Worm (Caenorhabditis elegans) whole organism, L1 larva: ENCODE measurements around the gene oac-54.
A peak's percentile ranks its signal among the peaks of the same experiment; 100 is the strongest.

Experiments
- C16A3.4 ChIP-seq: fragments of 150-350 bp; optimal IDR thresholded peaks from 2 replicates; lab custom pipeline; 2014; ENCODE audit warnings: missing biosample characterization, missing genetic modification characterization
- F16B12.6 ChIP-seq: fragments of 150-350 bp; optimal IDR thresholded peaks from 2 replicates; lab custom pipeline; 2014; ENCODE audit warnings: missing biosample characterization, missing genetic modification characterization
- aha-1 ChIP-seq: fragments of 150-350 bp; optimal IDR thresholded peaks from 2 replicates; lab custom pipeline; 2014; ENCODE audit warnings: missing biosample characterization, missing genetic modification characterization
- alr-1 ChIP-seq: fragments of 200-800 bp; sonication (Bioruptor generic); optimal IDR thresholded peaks from 2 replicates; lab custom pipeline; 2018; ENCODE audit warnings: borderline replicate concordance, mild to moderate bottlenecking, missing genetic modification characterization, missing compliant biosample characterization
- aly-2 ChIP-seq: fragments of 150-350 bp; optimal IDR thresholded peaks from 2 replicates; lab custom pipeline; 2014; ENCODE audit warnings: missing biosample characterization, missing genetic modification characterization
- blmp-1 ChIP-seq: fragments of 150-350 bp; optimal IDR thresholded peaks from 2 replicates; lab custom pipeline; 2014; ENCODE audit warnings: missing biosample characterization, missing genetic modification characterization
- ceh-82 ChIP-seq, 3 experiments: fragments of 150-350 bp in 1 of 3; sonication (generic microtip) in 2 of 3; optimal IDR thresholded peaks; 2 replicates each; lab custom pipeline; 2014 to 2017; ENCODE audit warnings: missing biosample characterization in 3 of 3, missing genetic modification characterization in 3 of 3
- ceh-88 ChIP-seq: fragments of 200-800 bp; sonication (Bioruptor generic); IDR thresholded peaks from 2 replicates; pipeline ENCODE4 v1.3.6; 2022; ENCODE audit warnings: missing genetic modification characterization, missing compliant biosample characterization
- efl-1 ChIP-seq, 4 experiments: fragments of 150-350 bp; optimal IDR thresholded peaks in 3 of 4; peaks in 1 of 4; 1 replicate in 1 of 4; 2 replicates in 3 of 4; lab custom pipeline; 2014; ENCODE audit warnings: missing biosample characterization in 2 of 4, missing genetic modification characterization in 2 of 4, missing genetic modification reagents in 2 of 4
- egl-13 ChIP-seq: sonication (generic microtip); optimal IDR thresholded peaks from 2 replicates; lab custom pipeline; 2016; ENCODE audit warnings: missing genotype, missing genetic modification reagents, missing genetic modification characterization, missing compliant biosample characterization
- egl-27 ChIP-seq, 2 experiments: fragments of 150-350 bp in 1 of 2; sonication (generic microtip); optimal IDR thresholded peaks; 3 replicates each; lab custom pipeline; 2017 to 2018; ENCODE audit warnings: missing biosample characterization in 2 of 2, missing genetic modification characterization in 2 of 2, missing genetic modification reagents in 2 of 2
- elt-3 ChIP-seq, 6 experiments: fragments of 150-350 bp in 1 of 6; sonication (generic microtip); optimal IDR thresholded peaks; 2 replicates each; lab custom pipeline; 2017 to 2018; ENCODE audit warnings: missing biosample characterization in 6 of 6, missing genetic modification characterization in 6 of 6, inconsistent platforms in 1 of 6
- ets-5 ChIP-seq: fragments of 200-800 bp; sonication (Bioruptor generic); IDR thresholded peaks from 2 replicates; pipeline ENCODE4 v1.3.6; 2022; ENCODE audit warnings: missing genetic modification characterization, missing compliant biosample characterization
- fkh-10 ChIP-seq: sonication (generic microtip); optimal IDR thresholded peaks from 2 replicates; lab custom pipeline; 2017; ENCODE audit warnings: missing biosample characterization, missing genetic modification reagents, missing genetic modification characterization
- fkh-8 ChIP-seq: sonication (generic microtip); optimal IDR thresholded peaks from 2 replicates; lab custom pipeline; 2016; ENCODE audit warnings: mild to moderate bottlenecking, missing genetic modification characterization, missing compliant biosample characterization
- grh-1 ChIP-seq: fragments of 200-800 bp; sonication (Bioruptor generic); IDR thresholded peaks from 2 replicates; pipeline ENCODE4 v1.3.6; 2022; ENCODE audit warnings: missing genetic modification reagents, missing genetic modification characterization, missing compliant biosample characterization
- hlh-17 ChIP-seq: fragments of 200-800 bp; sonication (Bioruptor generic); optimal IDR thresholded peaks from 2 replicates; lab custom pipeline; 2018; ENCODE audit warnings: missing genetic modification characterization, mild to moderate bottlenecking, missing compliant biosample characterization, moderate library complexity, borderline replicate concordance
- hlh-4 ChIP-seq: sonication (generic microtip); optimal IDR thresholded peaks from 2 replicates; lab custom pipeline; 2016; ENCODE audit warnings: mild to moderate bottlenecking, missing genetic modification characterization, missing compliant biosample characterization
- hpl-2 ChIP-seq: fragments of 150-350 bp; optimal IDR thresholded peaks from 2 replicates; lab custom pipeline; 2014; ENCODE audit warnings: missing biosample characterization, missing genetic modification reagents, missing genetic modification characterization
- lin-13 ChIP-seq: fragments of 150-350 bp; optimal IDR thresholded peaks from 2 replicates; lab custom pipeline; 2014; ENCODE audit warnings: missing biosample characterization, missing genetic modification reagents, missing genetic modification characterization
- lin-14 ChIP-seq: fragments of 200-800 bp; sonication (Bioruptor generic); optimal IDR thresholded peaks from 2 replicates; lab custom pipeline; 2018; ENCODE audit warnings: mild to moderate bottlenecking, missing genetic modification characterization, moderate library complexity, missing compliant biosample characterization
- lin-15B ChIP-seq: fragments of 150-350 bp; sonication (generic microtip); optimal IDR thresholded peaks from 3 replicates; lab custom pipeline; 2014; ENCODE audit warnings: missing biosample characterization, missing genetic modification characterization
- lin-35 ChIP-seq, 2 experiments: fragments of 150-350 bp; optimal IDR thresholded peaks; 2 replicates each; lab custom pipeline; 2014; ENCODE audit warnings: missing biosample characterization in 2 of 2, missing genetic modification characterization in 2 of 2, missing genetic modification reagents in 2 of 2
- lir-3 ChIP-seq: sonication (generic microtip); optimal IDR thresholded peaks from 2 replicates; lab custom pipeline; 2016; ENCODE audit warnings: mild to moderate bottlenecking, missing genetic modification characterization, moderate library complexity, missing compliant biosample characterization; ENCODE audit not compliant: poor library complexity
- mab-9 ChIP-seq: fragments of 200-800 bp; sonication (Bioruptor generic); IDR thresholded peaks from 2 replicates; pipeline ENCODE4 v1.3.6; 2022; ENCODE audit warnings: missing genetic modification reagents, missing genetic modification characterization, missing compliant biosample characterization
- mef-2 ChIP-seq: fragments of 150-350 bp; optimal IDR thresholded peaks from 2 replicates; lab custom pipeline; 2014; ENCODE audit warnings: missing biosample characterization, missing genetic modification characterization
- mep-1 ChIP-seq: fragments of 150-350 bp; optimal IDR thresholded peaks from 2 replicates; lab custom pipeline; 2014; ENCODE audit warnings: missing biosample characterization, missing genetic modification characterization
- nhr-11 ChIP-seq: fragments of 150-350 bp; optimal IDR thresholded peaks from 2 replicates; lab custom pipeline; 2014; ENCODE audit warnings: missing biosample characterization, missing genetic modification characterization
- nhr-12 ChIP-seq: sonication (generic microtip); optimal IDR thresholded peaks from 2 replicates; lab custom pipeline; 2017; ENCODE audit warnings: missing biosample characterization, missing genetic modification characterization
- nhr-20 ChIP-seq: sonication (generic microtip); optimal IDR thresholded peaks from 2 replicates; lab custom pipeline; 2016; ENCODE audit warnings: mild to moderate bottlenecking, missing genetic modification characterization, missing compliant biosample characterization
- nhr-237 ChIP-seq: fragments of 150-350 bp; optimal IDR thresholded peaks from 2 replicates; lab custom pipeline; 2014; ENCODE audit warnings: missing biosample characterization, missing genetic modification characterization
- nhr-28 ChIP-seq: fragments of 150-350 bp; optimal IDR thresholded peaks from 2 replicates; lab custom pipeline; 2014; ENCODE audit warnings: missing biosample characterization, missing genetic modification characterization
- nhr-71 ChIP-seq: sonication (generic microtip); optimal IDR thresholded peaks from 2 replicates; lab custom pipeline; 2016; ENCODE audit warnings: mild to moderate bottlenecking, missing genetic modification characterization, moderate library complexity, missing compliant biosample characterization
- nhr-76 ChIP-seq: sonication (generic microtip); optimal IDR thresholded peaks from 2 replicates; lab custom pipeline; 2017; ENCODE audit warnings: missing biosample characterization, missing genetic modification characterization
- nhr-77 ChIP-seq: fragments of 150-350 bp; optimal IDR thresholded peaks from 2 replicates; lab custom pipeline; 2014; ENCODE audit warnings: missing biosample characterization, missing genetic modification characterization
- nhr-90 ChIP-seq: sonication (generic microtip); optimal IDR thresholded peaks from 2 replicates; lab custom pipeline; 2016; ENCODE audit warnings: mild to moderate bottlenecking, missing genetic modification characterization, missing compliant biosample characterization; ENCODE audit not compliant: poor library complexity
- rnt-1 ChIP-seq: sonication (generic microtip); optimal IDR thresholded peaks from 2 replicates; lab custom pipeline; 2016; ENCODE audit warnings: mild to moderate bottlenecking, missing genetic modification characterization, moderate library complexity, missing compliant biosample characterization
- skn-1 ChIP-seq: fragments of 150-350 bp; optimal IDR thresholded peaks from 2 replicates; lab custom pipeline; 2014; ENCODE audit warnings: missing biosample characterization, missing genetic modification characterization
- snu-23 ChIP-seq: sonication (generic microtip); optimal IDR thresholded peaks from 2 replicates; lab custom pipeline; 2016; ENCODE audit warnings: missing genetic modification characterization, missing compliant biosample characterization
- sox-4 ChIP-seq: sonication (generic microtip); optimal IDR thresholded peaks from 2 replicates; lab custom pipeline; 2016; ENCODE audit warnings: missing genetic modification characterization, missing compliant biosample characterization
- unc-130 ChIP-seq: fragments of 150-350 bp; optimal IDR thresholded peaks from 2 replicates; lab custom pipeline; 2017; ENCODE audit warnings: missing biosample characterization, missing genetic modification characterization, inconsistent platforms
- unc-62 ChIP-seq: fragments of 150-350 bp; optimal IDR thresholded peaks from 2 replicates; lab custom pipeline; 2014; ENCODE audit warnings: missing biosample characterization, missing genetic modification reagents, missing genetic modification characterization
- vab-15 ChIP-seq: sonication (generic microtip); optimal IDR thresholded peaks from 2 replicates; lab custom pipeline; 2017; ENCODE audit warnings: missing genotype, mild to moderate bottlenecking, missing genetic modification characterization, missing compliant biosample characterization
- zag-1 ChIP-seq: fragments of 150-350 bp; optimal IDR thresholded peaks from 2 replicates; lab custom pipeline; 2014; ENCODE audit warnings: missing biosample characterization, missing genetic modification characterization

oac-54 gene

ce11 chrII:9148079-9148478 is 9.8 kb upstream of the oac-54 start:
- TF ChIP-seq lin-14 (GFP tag; lab: Kevin White, UChicago) (peak; percentile 19), aly-2 (no peak), alr-1 (tag; lab: Kevin White, UChicago) (no peak), fkh-10 (GFP tag; lab: Kevin White, UChicago) (no peak), ceh-82 (tag; optimal IDR thresholded peaks at IDR 0.05; lab: Kevin White, UChicago) (no peak), mef-2 (no peak), egl-13 (tag; lab: Kevin White, UChicago) (no peak), nhr-12 (tag; lab: Kevin White, UChicago) (no peak), lir-3 (no peak), sox-4 (no peak), lin-15B (tag; lab: Kevin White, UChicago) (no peak), rnt-1 (tag; lab: Kevin White, UChicago) (no peak), mab-9 (GFP tag; lab: Robert Waterston, UW) (no peak), fkh-8 (tag; lab: Kevin White, UChicago) (no peak), blmp-1 (peak; percentile 77), hlh-4 (no peak), grh-1 (GFP tag; lab: Robert Waterston, UW) (no peak), skn-1 (no peak), hlh-17 (GFP tag; lab: Kevin White, UChicago) (no peak), unc-130 (tag; lab: Kevin White, UChicago) (no peak), C16A3.4 (no peak), elt-3 (tag; optimal IDR thresholded peaks at IDR 0.05; lab: Kevin White, UChicago) (peak in 1 of 6 experiments; percentile 64), efl-1 (optimal IDR thresholded peaks at IDR 0.05; lab: Kevin White, UChicago) (no peak), efl-1 (GFP tag; optimal IDR thresholded peaks at IDR 0.05 in 1 of 2; lab: Kevin White, UChicago) (no peak)

ce11 chrII:9152231-9152630 is 5.7 kb upstream of the oac-54 start, which contains the start of gene col-78:
col-78 (plus strand) TSS chrII:9152531.
- TF ChIP-seq nhr-237 (tag; lab: Kevin White, UChicago) (no peak), hpl-2 (GFP tag; lab: Kevin White, UChicago) (no peak), zag-1 (tag; lab: Kevin White, UChicago) (no peak), vab-15 (tag; lab: Kevin White, UChicago) (no peak), ceh-88 (GFP tag; lab: Robert Waterston, UW) (no peak), mep-1 (tag; lab: Kevin White, UChicago) (no peak), fkh-10 (GFP tag; lab: Kevin White, UChicago) (no peak), egl-27 (tag; optimal IDR thresholded peaks at IDR 0.05; lab: Kevin White, UChicago) (no peak), aly-2 (no peak), C16A3.4 (no peak), unc-62 (GFP tag; lab: Kevin White, UChicago) (no peak), nhr-76 (tag; lab: Kevin White, UChicago) (no peak), nhr-77 (no peak), nhr-28 (tag; lab: Kevin White, UChicago) (no peak)

DNA sequence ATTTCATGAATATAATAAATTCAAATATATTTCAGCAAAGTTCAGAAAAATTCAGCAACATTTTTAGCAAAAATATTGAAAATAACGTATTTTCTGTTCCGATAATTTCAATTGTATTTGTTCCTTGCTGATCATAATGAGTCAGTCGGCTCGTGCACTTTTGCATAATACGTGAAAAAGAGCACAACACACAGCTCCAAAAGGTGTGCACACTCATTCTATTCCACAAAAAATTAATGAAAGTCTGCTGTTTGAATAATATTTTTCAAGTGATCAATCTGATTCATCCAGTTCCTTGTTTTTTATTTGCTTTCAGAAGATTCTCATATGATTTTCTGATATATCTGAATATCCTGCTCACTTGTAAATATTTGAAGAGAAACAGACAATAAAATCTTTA is 3.6 kb upstream of the oac-54 start:
- no peak for TF ChIP-seq mab-9 (GFP tag; lab: Robert Waterston, UW)
- TF ChIP-seq F16B12.6 (tag; lab: Kevin White, UChicago) = no peak
- no peak for TF ChIP-seq alr-1 (tag; lab: Kevin White, UChicago)
- no peak for TF ChIP-seq lin-13 (GFP tag; lab: Kevin White, UChicago)

- TF ChIP-seq ets-5 (no peak), aha-1 (tag; lab: Kevin White, UChicago) (peak; percentile 49), nhr-90 (tag; lab: Kevin White, UChicago) (peak; percentile 18), blmp-1 (peak; percentile 27), lin-35 (GFP tag; optimal IDR thresholded peaks at IDR 0.05; lab: Kevin White, UChicago) (peak in 1 of 2 experiments; percentile 19), nhr-20 (tag; lab: Kevin White, UChicago) (peak; percentile 65), snu-23 (GFP tag; lab: Kevin White, UChicago) (peak; percentile 2), nhr-71 (tag; lab: Kevin White, UChicago) (peak; percentile 24), hlh-4 (no peak), elt-3 (tag; optimal IDR thresholded peaks at IDR 0.05; lab: Kevin White, UChicago) (peak in 1 of 6 experiments; percentile 47), nhr-11 (tag; lab: Kevin White, UChicago) (no peak), lin-14 (GFP tag; lab: Kevin White, UChicago) (peak; percentile 10)
Observed at ce11 chrII:9156277-9156676, 1.6 kb upstream of the oac-54 start.
